Fruit fly (Drosophila melanogaster) whole organism, embryonic: ENCODE data around the gene mmy.

Source experiments
- B-H1 ChIP-seq: fragments of 200-800 bp; sonication (Bioruptor generic); IDR thresholded peaks from 3 replicates; pipeline ENCODE4 v1.3.6; 2022; ENCODE audit warnings: missing biosample characterization, missing genetic modification characterization
- CG10366 ChIP-seq: fragments of 200-800 bp; sonication (Bioruptor generic); IDR thresholded peaks from 2 replicates; pipeline ENCODE4 v1.3.6; 2022; ENCODE audit warnings: missing biosample characterization, missing genetic modification characterization
- CG10565 ChIP-seq: fragments of 200-800 bp; sonication (Bioruptor generic); optimal IDR thresholded peaks from 3 replicates; lab custom pipeline; 2016; ENCODE audit warnings: missing biosample characterization, mild to moderate bottlenecking, missing genetic modification characterization
- CG11085 ChIP-seq: fragments of 200-800 bp; sonication (Bioruptor generic); IDR thresholded peaks from 2 replicates; pipeline ENCODE4 v1.3.6; 2022; ENCODE audit warnings: missing biosample characterization, missing genetic modification characterization
- CG12104 ChIP-seq: fragments of 200-800 bp; sonication (Bioruptor generic); optimal IDR thresholded peaks from 3 replicates; lab custom pipeline; 2016; ENCODE audit warnings: missing biosample characterization, missing genetic modification characterization
- CG12659 ChIP-seq: fragments of 200-800 bp; sonication (Bioruptor generic); optimal IDR thresholded peaks from 3 replicates; lab custom pipeline; 2017; ENCODE audit warnings: mild to moderate bottlenecking, missing biosample characterization, missing genetic modification reagents, missing genetic modification characterization
- CG13123 ChIP-seq: fragments of 200-800 bp; sonication (Bioruptor generic); optimal IDR thresholded peaks from 2 replicates; lab custom pipeline; 2016; ENCODE audit warnings: missing biosample characterization, missing genetic modification characterization
- CG13894 ChIP-seq: fragments of 200-800 bp; sonication (Bioruptor generic); optimal IDR thresholded peaks from 3 replicates; lab custom pipeline; 2018; ENCODE audit warnings: missing biosample characterization, mild to moderate bottlenecking, missing genetic modification characterization, moderate library complexity
- CG16815 ChIP-seq: fragments of 200-800 bp; sonication (Bioruptor generic); optimal IDR thresholded peaks from 3 replicates; lab custom pipeline; 2017; ENCODE audit warnings: missing biosample characterization, mild to moderate bottlenecking, missing genetic modification characterization
- CG17328 ChIP-seq: fragments of 200-800 bp; sonication (Bioruptor generic); IDR thresholded peaks from 2 replicates; pipeline ENCODE4 v1.3.6; 2022; ENCODE audit warnings: missing biosample characterization, missing genetic modification characterization
- CG17385 ChIP-seq: fragments of 200-800 bp; sonication (Bioruptor generic); optimal IDR thresholded peaks from 3 replicates; lab custom pipeline; 2018; ENCODE audit warnings: missing biosample characterization, mild to moderate bottlenecking, missing genetic modification characterization
- CG17568 ChIP-seq: fragments of 200-800 bp; sonication (Bioruptor generic); optimal IDR thresholded peaks from 2 replicates; lab custom pipeline; 2018; ENCODE audit warnings: missing biosample characterization, mild to moderate bottlenecking, missing genetic modification characterization, moderate library complexity
- CG18619 ChIP-seq: fragments of 200-800 bp; sonication (Bioruptor generic); optimal IDR thresholded peaks from 3 replicates; lab custom pipeline; 2017; ENCODE audit warnings: missing biosample characterization, mild to moderate bottlenecking, missing genetic modification characterization
- CG2712 ChIP-seq: fragments of 200-800 bp; optimal IDR thresholded peaks from 3 replicates; lab custom pipeline; 2019; ENCODE audit warnings: missing biosample characterization, mild to moderate bottlenecking, missing genetic modification characterization, moderate library complexity
- CG2875 ChIP-seq: fragments of 200-800 bp; sonication (Bioruptor generic); optimal IDR thresholded peaks from 2 replicates; lab custom pipeline; 2017; ENCODE audit warnings: missing biosample characterization, mild to moderate bottlenecking, missing genetic modification characterization, missing genetic modification reagents
- CG34376 ChIP-seq: fragments of 200-800 bp; sonication (Bioruptor generic); optimal IDR thresholded peaks from 2 replicates; lab custom pipeline; 2018; ENCODE audit warnings: missing biosample characterization, mild to moderate bottlenecking, missing genetic modification characterization
- CG6254 ChIP-seq: fragments of 200-800 bp; sonication (Bioruptor generic); optimal IDR thresholded peaks from 3 replicates; lab custom pipeline; 2017; ENCODE audit warnings: mild to moderate bottlenecking, missing biosample characterization, missing genetic modification reagents, missing genetic modification characterization
- CG7357 ChIP-seq: fragments of 200-800 bp; sonication (Bioruptor generic); IDR thresholded peaks from 3 replicates; pipeline ENCODE4 v1.3.6; 2022; ENCODE audit warnings: missing biosample characterization, missing genetic modification characterization
- CkIIα-i1 ChIP-seq: fragments of 200-800 bp; sonication (Bioruptor generic); IDR thresholded peaks from 2 replicates; pipeline ENCODE4 v1.3.6; 2022; ENCODE audit warnings: missing biosample characterization, missing genetic modification characterization
- Doc2 ChIP-seq: fragments of 200-800 bp; sonication (Bioruptor generic); IDR thresholded peaks from 2 replicates; pipeline ENCODE4 v1.3.6; 2022; ENCODE audit warnings: missing biosample characterization, missing genetic modification characterization
- Dref ChIP-seq: fragments of 200-800 bp; sonication (Bioruptor generic); IDR thresholded peaks from 2 replicates; pipeline ENCODE4 v1.3.6; 2022; ENCODE audit warnings: missing biosample characterization, missing genetic modification characterization
- HHEX ChIP-seq: fragments of 200-800 bp; sonication (Bioruptor generic); optimal IDR thresholded peaks from 3 replicates; lab custom pipeline; 2017; ENCODE audit warnings: missing biosample characterization, mild to moderate bottlenecking, missing genetic modification characterization, missing genetic modification reagents
- Hand ChIP-seq: fragments of 200-800 bp; sonication (Bioruptor generic); optimal IDR thresholded peaks from 2 replicates; lab custom pipeline; 2017; ENCODE audit warnings: mild to moderate bottlenecking, missing biosample characterization, missing genetic modification reagents, missing genetic modification characterization
- Hey ChIP-seq: fragments of 200-800 bp; sonication (Bioruptor generic); optimal IDR thresholded peaks from 3 replicates; lab custom pipeline; 2018; ENCODE audit warnings: missing biosample characterization, mild to moderate bottlenecking, missing genetic modification characterization
- MTF-1 ChIP-seq: fragments of 200-800 bp; sonication (Bioruptor generic); optimal IDR thresholded peaks from 2 replicates; lab custom pipeline; 2018; ENCODE audit warnings: missing biosample characterization, mild to moderate bottlenecking, missing genetic modification characterization, borderline replicate concordance
- Myb ChIP-seq: fragments of 200-800 bp; sonication (Bioruptor generic); optimal IDR thresholded peaks from 2 replicates; lab custom pipeline; 2016; ENCODE audit warnings: missing biosample characterization, missing genetic modification characterization
- NfI ChIP-seq: fragments of 200-800 bp; sonication (Bioruptor generic); optimal IDR thresholded peaks from 3 replicates; lab custom pipeline; 2018; ENCODE audit warnings: missing biosample characterization, mild to moderate bottlenecking, missing genetic modification characterization, moderate library complexity
- amos ChIP-seq: fragments of 200-800 bp; sonication (Bioruptor generic); IDR thresholded peaks from 2 replicates; pipeline ENCODE4 v1.3.6; 2022; ENCODE audit warnings: missing biosample characterization, missing genetic modification characterization; ENCODE audit not compliant: partially characterized antibody
- chn ChIP-seq: fragments of 200-800 bp; sonication (Bioruptor generic); optimal IDR thresholded peaks from 2 replicates; lab custom pipeline; 2016; ENCODE audit warnings: missing biosample characterization, missing genetic modification characterization
- corto ChIP-seq: fragments of 200-800 bp; sonication (Bioruptor generic); optimal IDR thresholded peaks from 2 replicates; lab custom pipeline; 2016; ENCODE audit warnings: missing biosample characterization, mild to moderate bottlenecking, missing genetic modification characterization, moderate library complexity
- danr ChIP-seq: fragments of 200-800 bp; sonication (Bioruptor generic); IDR thresholded peaks from 2 replicates; pipeline ENCODE4 v1.3.6; 2022; ENCODE audit warnings: missing biosample characterization, missing genetic modification characterization
- emc ChIP-seq: fragments of 200-800 bp; sonication (Bioruptor generic); optimal IDR thresholded peaks from 2 replicates; lab custom pipeline; 2016; ENCODE audit warnings: missing biosample characterization, missing genetic modification characterization
- eyg ChIP-seq: fragments of 200-800 bp; sonication (Bioruptor generic); optimal IDR thresholded peaks from 3 replicates; lab custom pipeline; 2016; ENCODE audit warnings: missing biosample characterization, missing genetic modification characterization
- fd102C ChIP-seq: fragments of 200-800 bp; sonication (Bioruptor generic); optimal IDR thresholded peaks from 2 replicates; lab custom pipeline; 2018; ENCODE audit warnings: missing biosample characterization, mild to moderate bottlenecking, missing genetic modification characterization, moderate library complexity
- gcm ChIP-seq: fragments of 200-800 bp; sonication (Bioruptor generic); optimal IDR thresholded peaks from 2 replicates; lab custom pipeline; 2019; ENCODE audit warnings: missing biosample characterization, mild to moderate bottlenecking, missing genetic modification characterization, moderate library complexity
- her ChIP-seq: fragments of 200-800 bp; sonication (Bioruptor generic); optimal IDR thresholded peaks from 2 replicates; lab custom pipeline; 2016; ENCODE audit warnings: missing biosample characterization, missing genetic modification characterization
- hth ChIP-seq: fragments of >200 bp; optimal IDR thresholded peaks from 2 replicates; lab custom pipeline; 2017; ENCODE audit warnings: inconsistent platforms
- mirr ChIP-seq: fragments of 200-800 bp; sonication (Bioruptor generic); optimal IDR thresholded peaks from 3 replicates; lab custom pipeline; 2018; ENCODE audit warnings: missing biosample characterization, mild to moderate bottlenecking, missing genetic modification characterization
- nerfin-1 ChIP-seq: fragments of 200-800 bp; sonication (Bioruptor generic); optimal IDR thresholded peaks from 3 replicates; lab custom pipeline; 2019; ENCODE audit warnings: missing biosample characterization, mild to moderate bottlenecking, missing genetic modification characterization, moderate library complexity
- onecut ChIP-seq: fragments of 200-800 bp; sonication (Bioruptor generic); IDR thresholded peaks from 2 replicates; pipeline ENCODE4 v1.3.6; 2022; ENCODE audit warnings: missing biosample characterization, missing genetic modification characterization
- peb ChIP-seq: fragments of 200-800 bp; sonication (Bioruptor generic); IDR thresholded peaks from 2 replicates; pipeline ENCODE4 v1.3.6; 2022; ENCODE audit warnings: missing biosample characterization, missing genetic modification characterization
- repo ChIP-seq: fragments of 200-800 bp; sonication (Bioruptor generic); optimal IDR thresholded peaks from 2 replicates; lab custom pipeline; 2016; ENCODE audit warnings: missing biosample characterization, missing genetic modification characterization
- run ChIP-seq: fragments of 200-800 bp; sonication (Bioruptor generic); optimal IDR thresholded peaks from 3 replicates; lab custom pipeline; 2018; ENCODE audit warnings: missing biosample characterization, mild to moderate bottlenecking, missing genetic modification characterization
- seq ChIP-seq: fragments of 200-800 bp; sonication (Bioruptor generic); IDR thresholded peaks from 2 replicates; pipeline ENCODE4 v1.3.6; 2022; ENCODE audit warnings: missing biosample characterization, missing genetic modification characterization
- slbo ChIP-seq: fragments of 200-800 bp; sonication (Bioruptor generic); IDR thresholded peaks from 2 replicates; pipeline ENCODE4 v1.3.6; 2022; ENCODE audit warnings: missing biosample characterization, missing genetic modification characterization
- slou ChIP-seq: fragments of 200-800 bp; sonication (Bioruptor generic); optimal IDR thresholded peaks from 3 replicates; lab custom pipeline; 2016; ENCODE audit warnings: missing biosample characterization, missing genetic modification characterization
- sug ChIP-seq: fragments of 200-800 bp; optimal IDR thresholded peaks from 2 replicates; lab custom pipeline; 2019; ENCODE audit warnings: missing biosample characterization, mild to moderate bottlenecking, missing genetic modification characterization, moderate library complexity
- trh ChIP-seq: fragments of 200-800 bp; sonication (Bioruptor generic); optimal IDR thresholded peaks from 2 replicates; lab custom pipeline; 2016; ENCODE audit warnings: missing biosample characterization, missing genetic modification characterization
- usp ChIP-seq: fragments of >200 bp; optimal IDR thresholded peaks from 2 replicates; lab custom pipeline; 2017; ENCODE audit warnings: missing biosample characterization, missing genetic modification characterization
- vvl ChIP-seq: fragments of 200-800 bp; sonication (Bioruptor generic); IDR thresholded peaks from 2 replicates; pipeline ENCODE4 v1.3.6; 2022; ENCODE audit warnings: missing biosample characterization, missing genetic modification characterization

mmy gene

dm6 chr2L:6479226-6479906, 5.7 kb upstream of the mmy start (continued):
- no peak for TF ChIP-seq onecut (GFP tag; lab: Robert Waterston, UW)
- no peak for TF ChIP-seq CG16815 (GFP tag; lab: Kevin White, UChicago)
- no peak for TF ChIP-seq Dref
- no peak for TF ChIP-seq CG2875 (GFP tag; lab: Kevin White, UChicago)
- TF ChIP-seq CG34376, result peak; percentile 71
- TF ChIP-seq chn (GFP tag; lab: Kevin White, UChicago), result no peak
- peak; percentile 41 for TF ChIP-seq Hey
- peak; percentile 8 for TF ChIP-seq eyg
- no peak for TF ChIP-seq hth
- no peak for TF ChIP-seq CG10366
- TF ChIP-seq CG13123, result no peak
- no peak for TF ChIP-seq slou (GFP tag; lab: Kevin White, UChicago)
- TF ChIP-seq CG18619 (GFP tag; lab: Kevin White, UChicago), result peak; percentile 34
- TF ChIP-seq seq (GFP tag; lab: Robert Waterston, UW), result no peak; the same call in 1 of the 2 replicates
- TF ChIP-seq CkIIα-i1 (GFP tag; lab: Robert Waterston, UW), result no peak
- TF ChIP-seq CG11085 (GFP tag; lab: Robert Waterston, UW), result no peak
- TF ChIP-seq run (tag; lab: Kevin White, UChicago), result no peak
- no peak for TF ChIP-seq gcm (GFP tag; lab: Kevin White, UChicago)
- peak; percentile 61; the same call in 1 of the 2 replicates for TF ChIP-seq vvl (GFP tag; lab: Robert Waterston, UW)
- TF ChIP-seq CG6254 (GFP tag; lab: Kevin White, UChicago), result peak; percentile 27
- peak; percentile 18 for TF ChIP-seq emc (GFP tag; lab: Kevin White, UChicago)
- TF ChIP-seq slbo (GFP tag; lab: Robert Waterston, UW), result peak; percentile 27; the same call in 1 of the 2 replicates
- no peak; the same call in 2 of the 3 replicates for TF ChIP-seq B-H1 (GFP tag; lab: Robert Waterston, UW)
- peak; percentile 18 for TF ChIP-seq CG2712 (tag; lab: Kevin White, UChicago)
- peak; percentile 20 for TF ChIP-seq CG17385 (GFP tag; lab: Kevin White, UChicago)
- peak; percentile 7 for TF ChIP-seq CG12104
- no peak for TF ChIP-seq Doc2
- TF ChIP-seq usp, result no peak
- peak; percentile 38 for TF ChIP-seq CG12659 (GFP tag; lab: Kevin White, UChicago)
- no peak for TF ChIP-seq fd102C
- no peak; the same call in 1 of the 2 replicates for TF ChIP-seq amos (GFP tag; lab: Robert Waterston, UW)
- peak; percentile 75 for TF ChIP-seq CG17568
- peak; percentile 66 for TF ChIP-seq sug (tag; lab: Kevin White, UChicago)
- TF ChIP-seq Myb (GFP tag; lab: Kevin White, UChicago), result no peak
- no peak for TF ChIP-seq her (GFP tag; lab: Kevin White, UChicago)
- TF ChIP-seq mirr (GFP tag; lab: Kevin White, UChicago), result peak; percentile 88
- TF ChIP-seq nerfin-1 (tag; lab: Kevin White, UChicago), result peak; percentile 40
- peak; percentile 33 for TF ChIP-seq Hand (GFP tag; lab: Kevin White, UChicago)
- no peak for TF ChIP-seq CG10565 (GFP tag; lab: Kevin White, UChicago)
- TF ChIP-seq danr (GFP tag; lab: Robert Waterston, UW), result no peak
- peak; percentile 62 for TF ChIP-seq MTF-1 (GFP tag; lab: Kevin White, UChicago)
- TF ChIP-seq trh (GFP tag; lab: Kevin White, UChicago), result no peak
- TF ChIP-seq peb (GFP tag; lab: Robert Waterston, UW), result no peak
- TF ChIP-seq corto (GFP tag; lab: Kevin White, UChicago), result no peak
- peak; percentile 30 for TF ChIP-seq NfI (GFP tag; lab: Kevin White, UChicago)
- TF ChIP-seq repo (GFP tag; lab: Kevin White, UChicago), result no peak
- TF ChIP-seq CG17328 (GFP tag; lab: Robert Waterston, UW), result no peak
- no peak for TF ChIP-seq CG7357 (GFP tag; lab: Robert Waterston, UW)
- peak; percentile 17 for TF ChIP-seq CG13894 (tag; lab: Kevin White, UChicago)
- TF ChIP-seq HHEX (GFP tag; lab: Kevin White, UChicago), result peak; percentile 65
